Worm (Caenorhabditis elegans) whole organism, L1 larva: ENCODE data around the gene F55B11.4.
A peak's percentile ranks its signal among the peaks of the same experiment; 100 is the strongest.
"Not testable (repeated sequence)": the region's sequence is repeated elsewhere in the genome, so short reads cannot be mapped to it uniquely, and the experiment has no call there.

Experiments used
- C04F5.9 ChIP-seq: sonication (generic microtip); optimal IDR thresholded peaks from 2 replicates; lab custom pipeline; 2016; ENCODE audit warnings: missing genetic modification characterization, missing compliant biosample characterization
- C16A3.4 ChIP-seq: fragments of 150-350 bp; optimal IDR thresholded peaks from 2 replicates; lab custom pipeline; 2014; ENCODE audit warnings: missing biosample characterization, missing genetic modification characterization
- C34B4.2 ChIP-seq: sonication (generic microtip); optimal IDR thresholded peaks from 2 replicates; lab custom pipeline; 2017; ENCODE audit warnings: mild to moderate bottlenecking, missing genetic modification characterization, missing compliant biosample characterization
- F16B12.6 ChIP-seq: fragments of 150-350 bp; optimal IDR thresholded peaks from 2 replicates; lab custom pipeline; 2014; ENCODE audit warnings: missing biosample characterization, missing genetic modification characterization
- aha-1 ChIP-seq: fragments of 150-350 bp; optimal IDR thresholded peaks from 2 replicates; lab custom pipeline; 2014; ENCODE audit warnings: missing biosample characterization, missing genetic modification characterization
- dpl-1 ChIP-seq, 3 experiments: fragments of 150-350 bp in 2 of 3; sonication (generic microtip) in 1 of 3; optimal IDR thresholded peaks; 2 replicates each; lab custom pipeline; 2014 to 2017; ENCODE audit warnings: missing biosample characterization in 3 of 3, missing genetic modification characterization in 3 of 3, missing genetic modification reagents in 3 of 3
- dsc-1 ChIP-seq: sonication (generic microtip); optimal IDR thresholded peaks from 2 replicates; lab custom pipeline; 2016; ENCODE audit warnings: mild to moderate bottlenecking, missing genetic modification characterization, missing compliant biosample characterization
- efl-1 ChIP-seq, 4 experiments: fragments of 150-350 bp; optimal IDR thresholded peaks in 3 of 4; peaks in 1 of 4; 1 replicate in 1 of 4; 2 replicates in 3 of 4; lab custom pipeline; 2014; ENCODE audit warnings: missing biosample characterization in 2 of 4, missing genetic modification characterization in 2 of 4, missing genetic modification reagents in 2 of 4
- egl-27 ChIP-seq, 2 experiments: fragments of 150-350 bp in 1 of 2; sonication (generic microtip); optimal IDR thresholded peaks; 3 replicates each; lab custom pipeline; 2017 to 2018; ENCODE audit warnings: missing biosample characterization in 2 of 2, missing genetic modification characterization in 2 of 2, missing genetic modification reagents in 2 of 2
- elt-3 ChIP-seq, 6 experiments: fragments of 150-350 bp in 1 of 6; sonication (generic microtip); optimal IDR thresholded peaks; 2 replicates each; lab custom pipeline; 2017 to 2018; ENCODE audit warnings: missing biosample characterization in 6 of 6, missing genetic modification characterization in 6 of 6, inconsistent platforms in 1 of 6
- ets-5 ChIP-seq: fragments of 200-800 bp; sonication (Bioruptor generic); IDR thresholded peaks from 2 replicates; pipeline ENCODE4 v1.3.6; 2022; ENCODE audit warnings: missing genetic modification characterization, missing compliant biosample characterization
- fkh-8 ChIP-seq: sonication (generic microtip); optimal IDR thresholded peaks from 2 replicates; lab custom pipeline; 2016; ENCODE audit warnings: mild to moderate bottlenecking, missing genetic modification characterization, missing compliant biosample characterization
- hlh-4 ChIP-seq: sonication (generic microtip); optimal IDR thresholded peaks from 2 replicates; lab custom pipeline; 2016; ENCODE audit warnings: mild to moderate bottlenecking, missing genetic modification characterization, missing compliant biosample characterization
- hpl-2 ChIP-seq: fragments of 150-350 bp; optimal IDR thresholded peaks from 2 replicates; lab custom pipeline; 2014; ENCODE audit warnings: missing biosample characterization, missing genetic modification reagents, missing genetic modification characterization
- irx-1 ChIP-seq: sonication (generic microtip); optimal IDR thresholded peaks from 2 replicates; lab custom pipeline; 2016; ENCODE audit warnings: missing genetic modification characterization, missing compliant biosample characterization
- lin-14 ChIP-seq: fragments of 200-800 bp; sonication (Bioruptor generic); optimal IDR thresholded peaks from 2 replicates; lab custom pipeline; 2018; ENCODE audit warnings: mild to moderate bottlenecking, missing genetic modification characterization, moderate library complexity, missing compliant biosample characterization
- lin-35 ChIP-seq, 2 experiments: fragments of 150-350 bp; optimal IDR thresholded peaks; 2 replicates each; lab custom pipeline; 2014; ENCODE audit warnings: missing biosample characterization in 2 of 2, missing genetic modification characterization in 2 of 2, missing genetic modification reagents in 2 of 2
- lsy-2 ChIP-seq, 2 experiments: fragments of 150-350 bp; optimal IDR thresholded peaks; 2 replicates each; lab custom pipeline; 2014; ENCODE audit warnings: missing biosample characterization in 2 of 2, missing genetic modification characterization in 2 of 2
- mdl-1 ChIP-seq, 2 experiments: fragments of 150-350 bp; optimal IDR thresholded peaks; 2 replicates each; lab custom pipeline; 2014 to 2017; ENCODE audit warnings: missing biosample characterization in 2 of 2, missing genetic modification characterization in 2 of 2, inconsistent platforms in 1 of 2
- mep-1 ChIP-seq: fragments of 150-350 bp; optimal IDR thresholded peaks from 2 replicates; lab custom pipeline; 2014; ENCODE audit warnings: missing biosample characterization, missing genetic modification characterization
- nhr-20 ChIP-seq: sonication (generic microtip); optimal IDR thresholded peaks from 2 replicates; lab custom pipeline; 2016; ENCODE audit warnings: mild to moderate bottlenecking, missing genetic modification characterization, missing compliant biosample characterization
- nhr-237 ChIP-seq: fragments of 150-350 bp; optimal IDR thresholded peaks from 2 replicates; lab custom pipeline; 2014; ENCODE audit warnings: missing biosample characterization, missing genetic modification characterization
- nhr-28 ChIP-seq: fragments of 150-350 bp; optimal IDR thresholded peaks from 2 replicates; lab custom pipeline; 2014; ENCODE audit warnings: missing biosample characterization, missing genetic modification characterization
- nhr-47 ChIP-seq: sonication (generic microtip); optimal IDR thresholded peaks from 2 replicates; lab custom pipeline; 2016; ENCODE audit warnings: mild to moderate bottlenecking, missing genetic modification characterization, moderate library complexity, missing compliant biosample characterization
- nhr-71 ChIP-seq: sonication (generic microtip); optimal IDR thresholded peaks from 2 replicates; lab custom pipeline; 2016; ENCODE audit warnings: mild to moderate bottlenecking, missing genetic modification characterization, moderate library complexity, missing compliant biosample characterization
- nhr-76 ChIP-seq: sonication (generic microtip); optimal IDR thresholded peaks from 2 replicates; lab custom pipeline; 2017; ENCODE audit warnings: missing biosample characterization, missing genetic modification characterization
- nhr-77 ChIP-seq: fragments of 150-350 bp; optimal IDR thresholded peaks from 2 replicates; lab custom pipeline; 2014; ENCODE audit warnings: missing biosample characterization, missing genetic modification characterization
- nhr-90 ChIP-seq: sonication (generic microtip); optimal IDR thresholded peaks from 2 replicates; lab custom pipeline; 2016; ENCODE audit warnings: mild to moderate bottlenecking, missing genetic modification characterization, missing compliant biosample characterization; ENCODE audit not compliant: poor library complexity
- pax-3 ChIP-seq: fragments of 200-800 bp; sonication (Bioruptor generic); optimal IDR thresholded peaks from 2 replicates; lab custom pipeline; 2018; ENCODE audit warnings: mild to moderate bottlenecking, missing genetic modification characterization, moderate library complexity, missing compliant biosample characterization
- rnt-1 ChIP-seq: sonication (generic microtip); optimal IDR thresholded peaks from 2 replicates; lab custom pipeline; 2016; ENCODE audit warnings: mild to moderate bottlenecking, missing genetic modification characterization, moderate library complexity, missing compliant biosample characterization
- sox-4 ChIP-seq: sonication (generic microtip); optimal IDR thresholded peaks from 2 replicates; lab custom pipeline; 2016; ENCODE audit warnings: missing genetic modification characterization, missing compliant biosample characterization
- sptf-1 ChIP-seq: fragments of 150-350 bp; optimal IDR thresholded peaks from 2 replicates; lab custom pipeline; 2014; ENCODE audit warnings: missing biosample characterization, missing genetic modification characterization
- sup-37 ChIP-seq: fragments of 200-800 bp; sonication (Bioruptor generic); optimal IDR thresholded peaks from 2 replicates; lab custom pipeline; 2018; ENCODE audit warnings: mild to moderate bottlenecking, missing genetic modification characterization, missing compliant biosample characterization
- swsn-7 ChIP-seq: sonication (generic microtip); optimal IDR thresholded peaks from 2 replicates; lab custom pipeline; 2016; ENCODE audit warnings: missing genetic modification characterization, missing compliant biosample characterization
- tlp-1 ChIP-seq: fragments of 150-350 bp; optimal IDR thresholded peaks from 2 replicates; lab custom pipeline; 2014; ENCODE audit warnings: missing biosample characterization, missing genetic modification characterization
- unc-98 ChIP-seq: fragments of 200-800 bp; sonication (Bioruptor generic); IDR thresholded peaks from 2 replicates; pipeline ENCODE4 v1.3.6; 2022; ENCODE audit warnings: missing genetic modification characterization, missing compliant biosample characterization
- vab-15 ChIP-seq: sonication (generic microtip); optimal IDR thresholded peaks from 2 replicates; lab custom pipeline; 2017; ENCODE audit warnings: missing genotype, mild to moderate bottlenecking, missing genetic modification characterization, missing compliant biosample characterization
- xbp-1 ChIP-seq: sonication (generic microtip); optimal IDR thresholded peaks from 2 replicates; lab custom pipeline; 2016; ENCODE audit warnings: missing genetic modification characterization, missing compliant biosample characterization
- zag-1 ChIP-seq: fragments of 150-350 bp; optimal IDR thresholded peaks from 2 replicates; lab custom pipeline; 2014; ENCODE audit warnings: missing biosample characterization, missing genetic modification characterization
- zip-4 ChIP-seq: fragments of 200-800 bp; sonication (Bioruptor generic); optimal IDR thresholded peaks from 2 replicates; lab custom pipeline; 2018; ENCODE audit warnings: mild to moderate bottlenecking, missing genetic modification characterization, moderate library complexity, missing compliant biosample characterization

Gene F55B11.4

DNA sequence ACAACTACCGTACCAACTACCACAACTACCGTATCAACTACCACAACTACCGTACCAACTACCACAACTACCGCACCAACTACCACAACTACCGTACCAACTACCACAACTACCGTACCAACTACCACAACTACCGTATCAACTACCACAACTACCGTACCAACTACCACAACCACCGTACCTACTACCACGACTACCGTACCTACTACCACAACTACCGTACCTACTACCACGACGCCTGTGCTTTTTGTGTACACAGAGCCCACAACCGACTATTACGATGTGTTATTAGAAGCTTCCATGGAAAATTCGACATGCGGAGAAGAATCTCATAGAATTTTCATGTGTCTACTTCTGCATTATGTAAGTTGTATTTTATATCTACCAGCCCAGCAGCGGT is 3.3 kb downstream of the F55B11.4 start, which contains the start of gene F55B11.5:
Gene F55B11.5 (plus strand): TSS at position 301 of the 400 bp plus-strand sequence.
- not testable (repeated sequence) for TF ChIP-seq sox-4, vab-15, mep-1 (tag; lab: Kevin White, UChicago)

DNA sequence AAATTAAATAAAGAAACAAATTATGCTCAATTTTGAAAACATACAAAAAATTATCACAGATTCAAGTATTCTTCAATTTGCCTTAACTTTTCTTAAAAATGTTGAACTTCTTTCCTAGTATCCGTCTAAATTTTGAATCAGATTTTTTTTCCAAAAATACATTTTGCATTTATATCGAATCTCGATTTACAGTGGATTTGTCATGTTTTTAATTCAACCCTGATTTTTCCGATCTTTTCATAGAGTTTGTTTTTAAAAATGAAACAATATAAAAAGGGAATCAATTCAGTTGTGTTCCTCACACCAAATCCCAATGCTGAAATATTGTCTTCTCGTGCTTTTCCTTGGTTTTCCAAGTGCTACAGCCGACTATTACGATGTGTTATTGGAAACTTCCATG is 6.3 kb downstream of the F55B11.4 start, which contains the start of gene F55B11.3:
Gene F55B11.3 (plus strand): TSS at position 301 of the 400 bp plus-strand sequence.
- TF ChIP-seq C16A3.4 (tag; lab: Kevin White, UChicago) (no peak), zip-4 (GFP tag; lab: Kevin White, UChicago) (no peak), C34B4.2 (tag; lab: Kevin White, UChicago) (no peak)
- TF ChIP-seq, all 84 proteins: peak for 0

DNA sequence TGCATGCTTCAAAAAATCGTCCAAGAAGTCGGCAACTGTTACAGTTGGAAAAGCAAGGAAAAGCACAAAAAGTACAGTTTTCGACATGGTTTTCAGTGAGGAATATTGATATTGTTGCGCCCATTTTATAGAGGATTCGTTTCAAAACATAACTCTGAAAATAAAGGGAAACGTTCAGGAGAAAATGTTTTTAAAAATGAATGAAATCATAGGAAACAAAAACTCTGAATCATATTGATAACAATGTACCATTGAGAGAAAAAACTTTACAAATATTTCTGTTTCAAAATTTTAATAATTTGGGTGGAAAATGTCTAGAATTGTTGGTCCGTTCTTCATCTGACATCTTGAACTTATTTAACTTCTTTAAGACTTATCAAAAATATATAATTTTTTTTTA is 7.5 kb downstream of the F55B11.4 start, which contains the start of gene F55B11.2:
Gene F55B11.2 (minus strand): TSS at position 101 of the 400 bp plus-strand sequence.
- TF ChIP-seq egl-27 (tag; optimal IDR thresholded peaks at IDR 0.05; lab: Kevin White, UChicago) (no peak), lin-35 (GFP tag; optimal IDR thresholded peaks at IDR 0.05; lab: Kevin White, UChicago) (no peak), lin-14 (GFP tag; lab: Kevin White, UChicago) (no peak), irx-1 (tag; lab: Kevin White, UChicago) (no peak), C34B4.2 (tag; lab: Kevin White, UChicago) (no peak), efl-1 (optimal IDR thresholded peaks at IDR 0.05; lab: Kevin White, UChicago) (no peak), efl-1 (GFP tag; optimal IDR thresholded peaks at IDR 0.05 in 1 of 2; lab: Kevin White, UChicago) (peak in 1 of 2 experiments; percentile 34)

DNA sequence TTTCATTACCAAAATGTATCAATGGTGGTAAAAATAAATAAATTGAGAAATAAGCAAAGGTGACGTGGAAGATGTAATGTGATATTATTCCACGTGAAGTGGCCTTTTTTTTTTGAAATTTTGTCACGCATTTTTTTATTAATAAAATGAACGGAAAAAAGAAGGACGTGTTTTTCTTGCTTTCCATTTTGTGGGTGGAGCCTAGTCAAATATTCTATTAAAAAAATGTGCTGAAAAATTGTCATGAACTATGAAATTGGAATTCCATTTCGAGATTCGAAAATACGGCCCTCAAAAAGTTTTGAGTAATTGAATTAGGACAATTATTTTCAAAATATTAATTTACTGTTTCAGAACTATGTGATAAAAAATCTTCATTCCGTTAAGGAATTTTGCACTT is 8.8 kb downstream of the F55B11.4 start, which contains the start of gene F55B11.7:
Gene F55B11.7 (minus strand): TSS at position 101 of the 400 bp plus-strand sequence.
- TF ChIP-seq C16A3.4 (tag; lab: Kevin White, UChicago) (no peak), unc-98 (GFP tag; lab: Robert Waterston, UW) (no peak), hpl-2 (GFP tag; lab: Kevin White, UChicago) (no peak), xbp-1 (tag; lab: Kevin White, UChicago) (no peak), swsn-7 (tag; lab: Kevin White, UChicago) (no peak), aha-1 (tag; lab: Kevin White, UChicago) (no peak), zag-1 (no peak), hlh-4 (tag; lab: Kevin White, UChicago) (no peak)
- TF ChIP-seq, all 84 proteins: peak for 0

DNA sequence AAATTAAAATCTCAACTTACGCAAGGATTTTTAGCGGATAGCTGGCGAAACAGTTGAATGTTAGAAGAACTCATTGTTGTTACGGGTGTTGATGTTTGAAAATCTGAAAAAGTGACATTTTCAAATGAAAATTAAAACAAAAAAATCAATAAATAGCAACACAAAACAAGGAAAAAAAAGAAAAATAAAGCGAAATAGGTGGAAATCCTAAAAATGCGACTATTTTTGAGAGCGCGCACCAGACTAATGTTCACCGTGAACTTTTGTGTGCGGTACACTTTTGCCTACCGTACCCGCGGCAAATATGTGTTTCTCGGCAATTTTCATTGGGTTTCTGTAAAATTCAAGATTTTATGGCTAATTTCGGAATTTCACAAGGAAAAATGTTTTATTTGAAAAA is 13.6 kb downstream of the F55B11.4 start, which contains the start of gene F55B11.6:
Gene F55B11.6 (minus strand): TSS at position 101 of the 400 bp plus-strand sequence.
- TF ChIP-seq nhr-237 (tag; lab: Kevin White, UChicago), result no peak
- no peak for TF ChIP-seq unc-98 (GFP tag; lab: Robert Waterston, UW)
- TF ChIP-seq nhr-77 (tag; lab: Kevin White, UChicago), result no peak
- no peak for TF ChIP-seq sup-37
- no peak for TF ChIP-seq dpl-1 (GFP tag; optimal IDR thresholded peaks at IDR 0.05; lab: Kevin White, UChicago)
- TF ChIP-seq elt-3 (tag; optimal IDR thresholded peaks at IDR 0.05; lab: Kevin White, UChicago), result no peak
- TF ChIP-seq C16A3.4 (tag; lab: Kevin White, UChicago), result no peak
- no peak for TF ChIP-seq C04F5.9
- TF ChIP-seq sptf-1 (tag; lab: Kevin White, UChicago), result no peak

DNA sequence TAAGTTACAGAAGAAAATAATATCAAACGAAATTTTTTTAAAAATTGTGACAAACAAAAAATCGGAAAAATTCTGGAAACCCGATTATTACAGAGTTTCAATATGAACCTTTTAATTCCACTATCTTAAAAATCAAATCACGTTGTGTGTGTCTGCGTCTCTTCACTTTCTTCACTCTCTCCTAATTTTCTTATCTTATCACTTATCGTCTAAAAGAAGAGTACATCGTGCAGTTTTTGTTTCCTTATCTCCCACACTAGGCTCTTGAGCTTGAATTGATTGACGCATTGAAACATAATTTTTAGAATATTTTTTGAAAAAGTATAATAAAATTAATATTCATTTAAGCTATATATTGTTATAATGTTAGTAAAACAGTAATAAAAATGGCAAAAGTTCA is 16.5 kb downstream of the F55B11.4 start:
- TF ChIP-seq rnt-1, result no peak
- peak; percentile 33 for TF ChIP-seq nhr-20 (tag; lab: Kevin White, UChicago)
- no peak for TF ChIP-seq dpl-1 (GFP tag; optimal IDR thresholded peaks at IDR 0.05; lab: Kevin White, UChicago)
- no peak for TF ChIP-seq hlh-4 (tag; lab: Kevin White, UChicago)
- TF ChIP-seq nhr-90 (tag; lab: Kevin White, UChicago), result peak; percentile 49
- TF ChIP-seq fkh-8 (tag; lab: Kevin White, UChicago), result no peak
- TF ChIP-seq dsc-1 (tag; lab: Kevin White, UChicago), result no peak
- no peak for TF ChIP-seq nhr-237 (tag; lab: Kevin White, UChicago)
- TF ChIP-seq nhr-76 (tag; lab: Kevin White, UChicago), result no peak
- no peak for TF ChIP-seq ets-5 (GFP tag; lab: Robert Waterston, UW)
- TF ChIP-seq lsy-2 (tag; optimal IDR thresholded peaks at IDR 0.05; lab: Kevin White, UChicago), result peak in 1 of 2 experiments; percentile 4
- no peak for TF ChIP-seq nhr-28 (tag; lab: Kevin White, UChicago)
- TF ChIP-seq tlp-1, result peak; percentile 85
- no peak for TF ChIP-seq nhr-47
- TF ChIP-seq lin-35 (GFP tag; optimal IDR thresholded peaks at IDR 0.05; lab: Kevin White, UChicago), result peak in 1 of 2 experiments; percentile 50
- TF ChIP-seq pax-3, result no peak
- peak in 1 of 2 experiments; percentile 8 for TF ChIP-seq mdl-1 (tag; optimal IDR thresholded peaks at IDR 0.05; lab: Kevin White, UChicago)
- no peak for TF ChIP-seq unc-98 (GFP tag; lab: Robert Waterston, UW)
- TF ChIP-seq F16B12.6 (tag; lab: Kevin White, UChicago), result no peak
- peak; percentile 29 for TF ChIP-seq nhr-71
